Worm (Caenorhabditis elegans): ENCODE measurements around the gene asb-2.

The asb-2 gene

ce11 chrX:4453101-4453500 lies 16.5 kb upstream of the asb-2 start (continued):
- TF ChIP-seq tag-97 (GFP tag; IDR thresholded peaks at IDR 0.05) (no peak), lin-15B (tag; optimal IDR thresholded peaks at IDR 0.05) (no peak), nhr-25 (tag; optimal IDR thresholded peaks at IDR 0.05; ENCODE audit: borderline replicate concordance, insufficient read depth) (no peak), php-3 (GFP tag; IDR thresholded peaks at IDR 0.05) (0 out of 2 replicates have a peak, but pooled peaks have one; percentile 17), daf-19 (GFP tag; conservative IDR thresholded peaks at IDR 0.05) (peak; percentile 62; the same call in 1 of the 2 replicates), daf-16 (GFP tag; optimal IDR thresholded peaks at IDR 0.05) (peak in 1 of 2 experiments; percentile 61), daf-16 (tag; optimal IDR thresholded peaks at IDR 0.05) (peak; percentile 36), lin-38 (GFP tag; IDR thresholded peaks at IDR 0.05) (peak; percentile 63; the same call in 1 of the 2 replicates), skn-1 (tag; optimal IDR thresholded peaks at IDR 0.05) (no peak), T20F7.1 (GFP tag; optimal IDR thresholded peaks at IDR 0.05) (no peak), nhr-237 (tag; optimal IDR thresholded peaks at IDR 0.05) (no peak), daf-12 (tag; optimal IDR thresholded peaks at IDR 0.05) (no peak), sdz-12 (GFP tag; optimal IDR thresholded peaks at IDR 0.05) (no peak), spr-1 (tag; optimal IDR thresholded peaks at IDR 0.05) (no peak), egl-27 (tag; optimal IDR thresholded peaks at IDR 0.05) (no peak), Y48G9A.11 (GFP tag; IDR thresholded peaks at IDR 0.05) (peak; percentile 58; the same call in 1 of the 2 replicates), F26F4.8 (GFP tag; conservative IDR thresholded peaks at IDR 0.05) (peak; percentile 69; the same call in 1 of the 2 replicates), ctbp-1 (GFP tag; IDR thresholded peaks at IDR 0.05) (0 out of 2 replicates have a peak, but pooled peaks have one; percentile 9), ceh-28 (tag; optimal IDR thresholded peaks at IDR 0.05) (no peak), set-16 (GFP tag; IDR thresholded peaks at IDR 0.05) (no peak), madf-5 (GFP tag; IDR thresholded peaks at IDR 0.05) (peak in 1 of 2 experiments; percentile 79; a peak in 1 of 4 replicates), spr-3 (GFP tag; optimal IDR thresholded peaks at IDR 0.05) (no peak), hmg-1.1 (GFP tag; IDR thresholded peaks at IDR 0.05) (no peak), zfp-3 (GFP tag; conservative IDR thresholded peaks at IDR 0.05) (no peak), nhr-6 (tag; optimal IDR thresholded peaks at IDR 0.05) (no peak), ceh-62 (tag; optimal IDR thresholded peaks at IDR 0.05) (no peak), lin-13 (GFP tag; optimal IDR thresholded peaks at IDR 0.05) (no peak), lir-3 (tag; optimal IDR thresholded peaks at IDR 0.05) (no peak), nhr-111 (GFP tag; optimal IDR thresholded peaks at IDR 0.05) (no peak), ceh-82 (tag; optimal IDR thresholded peaks at IDR 0.05) (no peak), madf-9 (GFP tag; conservative IDR thresholded peaks at IDR 0.05) (0 out of 2 replicates have a peak, but pooled peaks have one; percentile 11), unc-62 (GFP tag; optimal IDR thresholded peaks at IDR 0.05 in 1 of 2) (no peak), unc-62 (tag; optimal IDR thresholded peaks at IDR 0.05) (no peak), nhr-28 (tag; optimal IDR thresholded peaks at IDR 0.05) (no peak), Y5F2A.4 (GFP tag; optimal IDR thresholded peaks at IDR 0.05) (no peak), hlh-11 (tag; optimal IDR thresholded peaks at IDR 0.05) (no peak), snpc-1.2 (GFP tag; IDR thresholded peaks at IDR 0.05) (peak; percentile 83), unc-39 (tag; optimal IDR thresholded peaks at IDR 0.05) (no peak), nhr-77 (tag; optimal IDR thresholded peaks at IDR 0.05) (no peak), lim-7 (GFP tag; IDR thresholded peaks at IDR 0.05) (peak; percentile 85), rbr-2 (tag; optimal IDR thresholded peaks at IDR 0.05) (no peak), ceh-44 (GFP tag; IDR thresholded peaks at IDR 0.05) (no peak), dmd-8 (GFP tag; IDR thresholded peaks at IDR 0.05) (no peak), dmd-9 (GFP tag; IDR thresholded peaks at IDR 0.05) (no peak), zip-11 (GFP tag; IDR thresholded peaks at IDR 0.05) (no peak), dmd-6 (GFP tag; IDR thresholded peaks at IDR 0.05) (no peak), dpl-1 (GFP tag; optimal IDR thresholded peaks at IDR 0.05) (no peak), ces-1 (GFP tag; optimal IDR thresholded peaks at IDR 0.05) (no peak), F10B5.3 (tag; optimal IDR thresholded peaks at IDR 0.05) (no peak), ama-1 (optimal IDR thresholded peaks at IDR 0.05) (no peak), mxl-2 (GFP tag; conservative IDR thresholded peaks at IDR 0.05) (no peak), egl-43 (GFP tag; IDR thresholded peaks at IDR 0.05) (peak; percentile 85)
